Worm (Caenorhabditis elegans): Measurements from ENCODE around the gene C50E3.11.
A peak's percentile ranks its signal among the peaks of the same experiment; 100 is the strongest.

C50E3.11 gene

ce11 chrV:7598269-7598668 lies 5.0 kb downstream of the C50E3.11 start, which contains the start of gene C50E3.7:
TSS of gene C50E3.7 (minus strand) at chrV:7598369.
- TF ChIP-seq nhr-237 (tag; optimal IDR thresholded peaks at IDR 0.05) (no peak), ztf-1 (GFP tag; conservative IDR thresholded peaks at IDR 0.05) (no peak), lin-11 (tag; optimal IDR thresholded peaks at IDR 0.05) (no peak), C34F6.9 (tag; optimal IDR thresholded peaks at IDR 0.05) (no peak), ztf-11 (tag; optimal IDR thresholded peaks at IDR 0.05) (no peak), peb-1 (tag; optimal IDR thresholded peaks at IDR 0.05) (no peak), nhr-25 (tag; optimal IDR thresholded peaks at IDR 0.05) (no peak), nhr-11 (tag; optimal IDR thresholded peaks at IDR 0.05) (no peak), sma-3 (GFP tag; optimal IDR thresholded peaks at IDR 0.05) (no peak), unc-62 (GFP tag; optimal IDR thresholded peaks at IDR 0.05) (no peak), snpc-4 (tag; optimal IDR thresholded peaks at IDR 0.05) (no peak), lin-13 (GFP tag; optimal IDR thresholded peaks at IDR 0.05) (no peak), nhr-129 (tag; optimal IDR thresholded peaks at IDR 0.05) (no peak), sem-4 (tag; optimal IDR thresholded peaks at IDR 0.05) (no peak), ztf-4 (tag; optimal IDR thresholded peaks at IDR 0.05) (no peak), lsy-2 (tag; optimal IDR thresholded peaks at IDR 0.05) (no peak)

- TF ChIP-seq ztf-11 (tag; optimal IDR thresholded peaks at IDR 0.05) (no peak), sma-9 (GFP tag; optimal IDR thresholded peaks at IDR 0.05) (no peak), sma-9 (tag; optimal IDR thresholded peaks at IDR 0.05) (no peak), lin-11 (tag; optimal IDR thresholded peaks at IDR 0.05) (no peak), crh-2 (tag; optimal IDR thresholded peaks at IDR 0.05) (no peak), nhr-23 (tag; optimal IDR thresholded peaks at IDR 0.05) (no peak), ceh-82 (tag; optimal IDR thresholded peaks at IDR 0.05) (no peak), snpc-4 (tag; optimal IDR thresholded peaks at IDR 0.05) (peak; percentile 24)
Observed at ce11 chrV:7595132-7595531, 8.2 kb downstream of the C50E3.11 start.

ce11 chrV:7590454-7590853 lies 12.8 kb downstream of the C50E3.11 start, which contains the start of gene C50E3.6:
TSS of gene C50E3.6 (minus strand) at chrV:7590554.
- TF ChIP-seq mbf-1 (tag; optimal IDR thresholded peaks at IDR 0.05), result no peak
- TF ChIP-seq ztf-11 (tag; optimal IDR thresholded peaks at IDR 0.05), result no peak
- no peak for TF ChIP-seq blmp-1 (tag; optimal IDR thresholded peaks at IDR 0.05; ENCODE audit: insufficient read depth)

ce11 chrV:7587637-7588036 lies 15.6 kb downstream of the C50E3.11 start, which contains the start of the genes F19F10.11 and C50E3.5:
TSS of gene F19F10.11 (minus strand) at chrV:7587704.
TSS of gene C50E3.5 (plus strand) at chrV:7587996.
- TF ChIP-seq sma-9 (GFP tag; optimal IDR thresholded peaks at IDR 0.05) (peak; percentile 57), sma-9 (tag; optimal IDR thresholded peaks at IDR 0.05) (no peak), unc-55 (GFP tag; optimal IDR thresholded peaks at IDR 0.05) (peak; percentile 81), nhr-6 (tag; optimal IDR thresholded peaks at IDR 0.05) (peak; percentile 31), nhr-25 (tag; optimal IDR thresholded peaks at IDR 0.05) (no peak), sem-4 (tag; optimal IDR thresholded peaks at IDR 0.05) (peak; percentile 63), egl-27 (tag; optimal IDR thresholded peaks at IDR 0.05) (no peak), fos-1 (tag; optimal IDR thresholded peaks at IDR 0.05) (peak; percentile 13), sma-3 (GFP tag; optimal IDR thresholded peaks at IDR 0.05) (peak; percentile 60), gmeb-1 (tag; optimal IDR thresholded peaks at IDR 0.05) (peak; percentile 74), C34F6.9 (tag; optimal IDR thresholded peaks at IDR 0.05) (peak; percentile 82), F13H6.1 (tag; optimal IDR thresholded peaks at IDR 0.05) (peak; percentile 35), mab-5 (tag; optimal IDR thresholded peaks at IDR 0.05) (no peak), snpc-4 (tag; optimal IDR thresholded peaks at IDR 0.05) (peak; percentile 30), lsy-2 (tag; optimal IDR thresholded peaks at IDR 0.05) (peak; percentile 26 to 82), lin-39 (tag; optimal IDR thresholded peaks at IDR 0.05) (no peak), crh-2 (tag; optimal IDR thresholded peaks at IDR 0.05) (peak; percentile 64)

ce11 chrV:7580378-7580777 lies 22.9 kb downstream of the C50E3.11 start, which contains the start of gene ets-6:
TSS of gene ets-6 (minus strand) at chrV:7580546.
- TF ChIP-seq sma-3 (GFP tag; optimal IDR thresholded peaks at IDR 0.05), result peak; percentile 16
- TF ChIP-seq gmeb-1 (tag; optimal IDR thresholded peaks at IDR 0.05), result peak; percentile 60
- no peak for TF ChIP-seq elt-1 (tag; optimal IDR thresholded peaks at IDR 0.05)
- peak; percentile 50 for TF ChIP-seq nhr-129 (tag; optimal IDR thresholded peaks at IDR 0.05)
- no peak for TF ChIP-seq ztf-1 (GFP tag; conservative IDR thresholded peaks at IDR 0.05)
- peak; percentile 10 to 78 for TF ChIP-seq lsy-2 (tag; optimal IDR thresholded peaks at IDR 0.05)
- TF ChIP-seq ztf-11 (tag; optimal IDR thresholded peaks at IDR 0.05), result no peak
- TF ChIP-seq mab-5 (tag; optimal IDR thresholded peaks at IDR 0.05), result no peak
- TF ChIP-seq ztf-4 (tag; optimal IDR thresholded peaks at IDR 0.05), result no peak
- TF ChIP-seq nhr-21 (tag; optimal IDR thresholded peaks at IDR 0.05), result peak; percentile 18
- no peak for TF ChIP-seq F13H6.1 (tag; optimal IDR thresholded peaks at IDR 0.05)
- TF ChIP-seq Y55F3AM.14 (GFP tag; optimal IDR thresholded peaks at IDR 0.05), result no peak
- TF ChIP-seq peb-1 (tag; optimal IDR thresholded peaks at IDR 0.05), result no peak
- no peak for TF ChIP-seq ceh-82 (tag; optimal IDR thresholded peaks at IDR 0.05)
- peak; percentile 25 for TF ChIP-seq fos-1 (tag; optimal IDR thresholded peaks at IDR 0.05)
- no peak for TF ChIP-seq mdl-1 (tag; optimal IDR thresholded peaks at IDR 0.05)
- TF ChIP-seq snpc-4 (tag; optimal IDR thresholded peaks at IDR 0.05), result no peak
- TF ChIP-seq nhr-23 (tag; optimal IDR thresholded peaks at IDR 0.05), result no peak
- no peak for TF ChIP-seq alr-1 (tag; optimal IDR thresholded peaks at IDR 0.05)
- TF ChIP-seq lin-11 (tag; optimal IDR thresholded peaks at IDR 0.05), result no peak
- TF ChIP-seq lin-13 (GFP tag; optimal IDR thresholded peaks at IDR 0.05), result no peak
- no peak for TF ChIP-seq lin-39 (tag; optimal IDR thresholded peaks at IDR 0.05)
- TF ChIP-seq elt-3 (tag; optimal IDR thresholded peaks at IDR 0.05), result no peak
- no peak for TF ChIP-seq skn-1 (tag; optimal IDR thresholded peaks at IDR 0.05)
- TF ChIP-seq egl-27 (tag; optimal IDR thresholded peaks at IDR 0.05), result no peak
- no peak for TF ChIP-seq mbf-1 (tag; optimal IDR thresholded peaks at IDR 0.05)
- no peak for TF ChIP-seq unc-62 (GFP tag; optimal IDR thresholded peaks at IDR 0.05)
- TF ChIP-seq nhr-6 (tag; optimal IDR thresholded peaks at IDR 0.05), result no peak
- no peak for TF ChIP-seq nhr-237 (tag; optimal IDR thresholded peaks at IDR 0.05)
- no peak for TF ChIP-seq nhr-10 (tag; optimal IDR thresholded peaks at IDR 0.05)
- peak; percentile 76 for TF ChIP-seq unc-55 (GFP tag; optimal IDR thresholded peaks at IDR 0.05)
- TF ChIP-seq ama-1 (optimal IDR thresholded peaks at IDR 0.05), result no peak
- TF ChIP-seq ZK546.5 (tag; optimal IDR thresholded peaks at IDR 0.05), result no peak
